Fruit fly (Drosophila melanogaster): ENCODE results near the gene CG10859.

CG10859 gene

dm6 chr2L:13373435-13374242, 24.8 kb downstream of the CG10859 start, which contains the start of the genes Bdp1 and CG6565:
TSS of gene Bdp1 (minus strand) at chr2L:13373890.
TSS of gene CG6565 (plus strand) at chr2L:13374019.
- TF ChIP-seq CG8301 (tag; optimal IDR thresholded peaks at IDR 0.05) (peak; percentile 93), CG12605 (GFP tag; IDR thresholded peaks at IDR 0.05) (peak; percentile 59), CG10348 (GFP tag; IDR thresholded peaks at IDR 0.05) (peak; percentile 90), CG34367 (tag; optimal IDR thresholded peaks at IDR 0.05) (peak; percentile 92), D1 (tag; optimal IDR thresholded peaks at IDR 0.05) (no peak), EcR (GFP tag; optimal IDR thresholded peaks at IDR 0.05) (no peak), CG13204 (GFP tag; optimal IDR thresholded peaks at IDR 0.05) (no peak), Ets98B (GFP tag; IDR thresholded peaks at IDR 0.05) (peak; percentile 90), CG8159 (tag; optimal IDR thresholded peaks at IDR 0.05) (peak; percentile 96), CG15710 (tag; optimal IDR thresholded peaks at IDR 0.05) (peak; percentile 96), CG14655 (GFP tag; optimal IDR thresholded peaks at IDR 0.05) (peak; percentile 97), Pif1A (GFP tag; optimal IDR thresholded peaks at IDR 0.05) (no peak), rn (GFP tag; IDR thresholded peaks at IDR 0.05) (peak; percentile 90), gl (tag; optimal IDR thresholded peaks at IDR 0.05) (peak; percentile 80), CG4496 (GFP tag; IDR thresholded peaks at IDR 0.05) (peak; percentile 92), fd96Ca (GFP tag; IDR thresholded peaks at IDR 0.05) (peak; percentile 93), Pif1B (GFP tag; optimal IDR thresholded peaks at IDR 0.05) (peak; percentile 94), CG17806 (tag; optimal IDR thresholded peaks at IDR 0.05) (peak; percentile 93), Snoo (tag; optimal IDR thresholded peaks at IDR 0.05) (peak; percentile 96), CG32121 (GFP tag; IDR thresholded peaks at IDR 0.05) (peak; percentile 94), CG9948 (tag; optimal IDR thresholded peaks at IDR 0.05) (peak; percentile 97)

dm6 chr2L:13370762-13371161, 27.7 kb downstream of the CG10859 start, which contains the start of gene ND-B22:
TSS of gene ND-B22 (minus strand) at chr2L:13371110.
- TF ChIP-seq Snoo (tag; optimal IDR thresholded peaks at IDR 0.05) (peak; percentile 38), CG15710 (tag; optimal IDR thresholded peaks at IDR 0.05) (peak; percentile 17), CG17806 (tag; optimal IDR thresholded peaks at IDR 0.05) (no peak), CG34367 (tag; optimal IDR thresholded peaks at IDR 0.05) (no peak), Ets98B (GFP tag; IDR thresholded peaks at IDR 0.05) (no peak), fd96Ca (GFP tag; IDR thresholded peaks at IDR 0.05) (no peak), D1 (tag; optimal IDR thresholded peaks at IDR 0.05) (no peak), CG9948 (tag; optimal IDR thresholded peaks at IDR 0.05) (no peak), gl (tag; optimal IDR thresholded peaks at IDR 0.05) (no peak), CG12605 (GFP tag; IDR thresholded peaks at IDR 0.05) (no peak), CG4496 (GFP tag; IDR thresholded peaks at IDR 0.05) (no peak), CG14655 (GFP tag; optimal IDR thresholded peaks at IDR 0.05) (no peak)

dm6 chr2L:13368940-13369339, 29.5 kb downstream of the CG10859 start, which contains the start of gene CG31855:
TSS of gene CG31855 (plus strand) at chr2L:13369204.
- TF ChIP-seq CG10348 (GFP tag; IDR thresholded peaks at IDR 0.05) (no peak), CG4496 (GFP tag; IDR thresholded peaks at IDR 0.05) (peak; percentile 58; the same call in 2 of the 3 replicates), Ets98B (GFP tag; IDR thresholded peaks at IDR 0.05) (peak; percentile 83), CG14655 (GFP tag; optimal IDR thresholded peaks at IDR 0.05) (no peak), Snoo (tag; optimal IDR thresholded peaks at IDR 0.05) (peak; percentile 74), CG9948 (tag; optimal IDR thresholded peaks at IDR 0.05) (peak; percentile 39), CG34367 (tag; optimal IDR thresholded peaks at IDR 0.05) (peak; percentile 59), CG12605 (GFP tag; IDR thresholded peaks at IDR 0.05) (peak; percentile 63), CG8159 (tag; optimal IDR thresholded peaks at IDR 0.05) (peak; percentile 66), CG32121 (GFP tag; IDR thresholded peaks at IDR 0.05) (peak; percentile 59), rn (GFP tag; IDR thresholded peaks at IDR 0.05) (peak; percentile 41; the same call in 1 of the 2 replicates), CG17806 (tag; optimal IDR thresholded peaks at IDR 0.05) (peak; percentile 65), Pif1B (GFP tag; optimal IDR thresholded peaks at IDR 0.05) (peak; percentile 71), CG15710 (tag; optimal IDR thresholded peaks at IDR 0.05) (peak; percentile 76), CG8301 (tag; optimal IDR thresholded peaks at IDR 0.05) (peak; percentile 65), CG13204 (GFP tag; optimal IDR thresholded peaks at IDR 0.05) (no peak), Pif1A (GFP tag; optimal IDR thresholded peaks at IDR 0.05) (peak; percentile 84), gl (tag; optimal IDR thresholded peaks at IDR 0.05) (peak; percentile 25), fd96Ca (GFP tag; IDR thresholded peaks at IDR 0.05) (no peak; the same call in 2 of the 3 replicates), EcR (GFP tag; optimal IDR thresholded peaks at IDR 0.05) (no peak), D1 (tag; optimal IDR thresholded peaks at IDR 0.05) (peak; percentile 58)

dm6 chr2L:13367378-13367777, 31.1 kb downstream of the CG10859 start, which contains the start of gene Tap42:
TSS of gene Tap42 (plus strand) at chr2L:13367617.
- no peak for TF ChIP-seq Pif1A (GFP tag; optimal IDR thresholded peaks at IDR 0.05)
- no peak for TF ChIP-seq CG34367 (tag; optimal IDR thresholded peaks at IDR 0.05)
- TF ChIP-seq Snoo (tag; optimal IDR thresholded peaks at IDR 0.05) = no peak
- no peak for TF ChIP-seq CG32121 (GFP tag; IDR thresholded peaks at IDR 0.05)
- no peak for TF ChIP-seq Ets98B (GFP tag; IDR thresholded peaks at IDR 0.05)
- no peak for TF ChIP-seq CG13204 (GFP tag; optimal IDR thresholded peaks at IDR 0.05)
- no peak for TF ChIP-seq D1 (tag; optimal IDR thresholded peaks at IDR 0.05)
- TF ChIP-seq EcR (GFP tag; optimal IDR thresholded peaks at IDR 0.05) = no peak
- no peak for TF ChIP-seq CG8159 (tag; optimal IDR thresholded peaks at IDR 0.05)
- no peak for TF ChIP-seq CG17806 (tag; optimal IDR thresholded peaks at IDR 0.05)
- no peak for TF ChIP-seq rn (GFP tag; IDR thresholded peaks at IDR 0.05)
- no peak for TF ChIP-seq gl (tag; optimal IDR thresholded peaks at IDR 0.05)
- no peak for TF ChIP-seq CG15710 (tag; optimal IDR thresholded peaks at IDR 0.05)
- TF ChIP-seq CG9948 (tag; optimal IDR thresholded peaks at IDR 0.05) = no peak
- no peak for TF ChIP-seq Pif1B (GFP tag; optimal IDR thresholded peaks at IDR 0.05)
- TF ChIP-seq CG4496 (GFP tag; IDR thresholded peaks at IDR 0.05) = no peak

All from whole organism, pupa.